Fruit fly (Drosophila melanogaster): ENCODE results near the gene para.
A peak's percentile ranks its signal among the peaks of the same experiment; 100 is the strongest.

The para gene

dm6 chrX:16552567-16552966, 19.7 kb upstream of the para start (continued):
- TF ChIP-seq CG15336 (GFP tag; IDR thresholded peaks at IDR 0.05) (peak; percentile 83), CG6163 (GFP tag; IDR thresholded peaks at IDR 0.05) (peak; percentile 88), Eip75B (GFP tag; optimal IDR thresholded peaks at IDR 0.05) (peak; percentile 52), salr (GFP tag; optimal IDR thresholded peaks at IDR 0.05) (no peak), ss (GFP tag; optimal IDR thresholded peaks at IDR 0.05) (no peak), OdsH (GFP tag; optimal IDR thresholded peaks at IDR 0.05) (peak; percentile 85), CG1621 (tag; optimal IDR thresholded peaks at IDR 0.05) (no peak), Sox15 (GFP tag; optimal IDR thresholded peaks at IDR 0.05) (peak; percentile 47), CG3032 (tag; optimal IDR thresholded peaks at IDR 0.05) (peak; percentile 65), Ets21C (GFP tag; optimal IDR thresholded peaks at IDR 0.05) (peak; percentile 65), CG34406 (GFP tag; optimal IDR thresholded peaks at IDR 0.05) (peak; percentile 84), pdm3 (GFP tag; optimal IDR thresholded peaks at IDR 0.05) (peak; percentile 82), CG8632 (GFP tag; optimal IDR thresholded peaks at IDR 0.05) (peak; percentile 79), CG32006 (GFP tag; optimal IDR thresholded peaks at IDR 0.05) (peak; percentile 87), fkh (GFP tag; optimal IDR thresholded peaks at IDR 0.05) (no peak), CG11294 (GFP tag; IDR thresholded peaks at IDR 0.05) (peak; percentile 42; the same call in 1 of the 2 replicates), Hr38 (GFP tag; optimal IDR thresholded peaks at IDR 0.05) (no peak), CG10631 (GFP tag; optimal IDR thresholded peaks at IDR 0.05) (peak; percentile 78), CG11762 (GFP tag; optimal IDR thresholded peaks at IDR 0.05; ENCODE audit: insufficient read depth) (peak; percentile 71), topi (GFP tag; optimal IDR thresholded peaks at IDR 0.05) (peak; percentile 86), net (GFP tag; optimal IDR thresholded peaks at IDR 0.05) (peak; percentile 86), CG6792 (GFP tag; optimal IDR thresholded peaks at IDR 0.05) (peak; percentile 73), vri (GFP tag; optimal IDR thresholded peaks at IDR 0.05) (no peak), CG8119 (GFP tag; IDR thresholded peaks at IDR 0.05) (peak; percentile 76), svp (GFP tag) (peak; percentile 85), Sox14 (GFP tag; optimal IDR thresholded peaks at IDR 0.05) (peak; percentile 75), Gug (GFP tag; IDR thresholded peaks at IDR 0.05) (peak; percentile 71), CG3919 (GFP tag; optimal IDR thresholded peaks at IDR 0.05) (peak; percentile 88)

dm6 chrX:16547390-16547789, 14.5 kb upstream of the para start, which contains the start of gene CG9902:
Gene CG9902 (minus strand): TSS chrX:16547520.
- TF ChIP-seq Eip75B (GFP tag; optimal IDR thresholded peaks at IDR 0.05) (no peak), CG32006 (GFP tag; optimal IDR thresholded peaks at IDR 0.05) (no peak), Ets96B (tag; optimal IDR thresholded peaks at IDR 0.05) (no peak), cyc (GFP tag; optimal IDR thresholded peaks at IDR 0.05) (no peak), Hr39 (GFP tag; optimal IDR thresholded peaks at IDR 0.05) (no peak), CG8632 (GFP tag; optimal IDR thresholded peaks at IDR 0.05) (no peak), Sox14 (GFP tag; optimal IDR thresholded peaks at IDR 0.05) (no peak), CG9139 (GFP tag; optimal IDR thresholded peaks at IDR 0.05) (no peak), CG6276 (GFP tag; optimal IDR thresholded peaks at IDR 0.05) (no peak), esn (GFP tag; optimal IDR thresholded peaks at IDR 0.05) (no peak), CG6854 (GFP tag; optimal IDR thresholded peaks at IDR 0.05) (no peak), CG6163 (GFP tag; IDR thresholded peaks at IDR 0.05) (no peak; the same call in 2 of the 3 replicates), CG10669 (GFP tag; optimal IDR thresholded peaks at IDR 0.05) (no peak)

dm6 chrX:16540802-16541346, 8.0 kb upstream of the para start, which contains the start of gene CG9903:
Gene CG9903 (minus strand): TSS chrX:16540852.
- TF ChIP-seq CG32006 (GFP tag; optimal IDR thresholded peaks at IDR 0.05) (no peak), pdm3 (GFP tag; optimal IDR thresholded peaks at IDR 0.05) (no peak), Eip78C (GFP tag) (peak; percentile 58), CG1621 (tag; optimal IDR thresholded peaks at IDR 0.05) (no peak), Met (GFP tag; optimal IDR thresholded peaks at IDR 0.05) (no peak)
